Worm (Caenorhabditis elegans): ENCODE measurements around the gene skr-16.

ce11 chrIV:7153362-7153761 is 15.1 kb upstream of the skr-16 start, which contains the start of gene C34D4.3:
- TF ChIP-seq cog-1 (tag; optimal IDR thresholded peaks at IDR 0.05) (no peak), ref-1 (GFP tag; conservative IDR thresholded peaks at IDR 0.05) (no peak)

Measured in whole organism, midembryonic.